Fruit fly (Drosophila melanogaster) whole organism, embryonic: Measurements from ENCODE around the gene CG6067.

Experiments
- Abd-B ChIP-seq: fragments of 200-800 bp; sonication (Bioruptor generic); optimal IDR thresholded peaks from 2 replicates; lab custom pipeline; 2018; ENCODE audit warnings: missing biosample characterization, mild to moderate bottlenecking, missing genetic modification characterization, moderate library complexity
- Aef1 ChIP-seq: fragments of 200-800 bp; sonication (Bioruptor generic); IDR thresholded peaks from 3 replicates; pipeline ENCODE4 v1.3.6; 2022; ENCODE audit warnings: missing biosample characterization, missing genetic modification characterization
- Blimp-1 ChIP-seq: fragments of 200-800 bp; sonication (Bioruptor generic); optimal IDR thresholded peaks from 3 replicates; lab custom pipeline; 2018; ENCODE audit warnings: missing biosample characterization, missing genetic modification characterization, mild to moderate bottlenecking, moderate library complexity, missing genetic modification reagents
- CG10147 ChIP-seq: fragments of 200-800 bp; sonication (Bioruptor generic); optimal IDR thresholded peaks from 2 replicates; lab custom pipeline; 2019; ENCODE audit warnings: missing biosample characterization, mild to moderate bottlenecking, missing genetic modification characterization, moderate library complexity
- CG10366 ChIP-seq: fragments of 200-800 bp; sonication (Bioruptor generic); IDR thresholded peaks from 2 replicates; pipeline ENCODE4 v1.3.6; 2022; ENCODE audit warnings: missing biosample characterization, missing genetic modification characterization
- CG10431 ChIP-seq: fragments of 200-800 bp; sonication (Bioruptor generic); optimal IDR thresholded peaks from 3 replicates; lab custom pipeline; 2018; ENCODE audit warnings: missing biosample characterization, mild to moderate bottlenecking, missing genetic modification characterization
- CG12236 ChIP-seq: fragments of 200-800 bp; sonication (Bioruptor generic); optimal IDR thresholded peaks from 2 replicates; lab custom pipeline; 2016; ENCODE audit warnings: missing biosample characterization, missing genetic modification characterization
- CG15696 ChIP-seq: fragments of 200-800 bp; sonication (Bioruptor generic); optimal IDR thresholded peaks from 2 replicates; lab custom pipeline; 2019; ENCODE audit warnings: missing biosample characterization, mild to moderate bottlenecking, missing genetic modification characterization, moderate library complexity
- CG16815 ChIP-seq: fragments of 200-800 bp; sonication (Bioruptor generic); optimal IDR thresholded peaks from 3 replicates; lab custom pipeline; 2017; ENCODE audit warnings: missing biosample characterization, mild to moderate bottlenecking, missing genetic modification characterization
- CG17361 ChIP-seq: fragments of 200-800 bp; sonication (Bioruptor generic); IDR thresholded peaks from 3 replicates; pipeline ENCODE4 v1.3.6; 2022; ENCODE audit warnings: missing biosample characterization, missing genetic modification characterization
- CG17568 ChIP-seq: fragments of 200-800 bp; sonication (Bioruptor generic); optimal IDR thresholded peaks from 2 replicates; lab custom pipeline; 2018; ENCODE audit warnings: missing biosample characterization, mild to moderate bottlenecking, missing genetic modification characterization, moderate library complexity
- CG31388 ChIP-seq: fragments of 200-800 bp; sonication (Bioruptor generic); optimal IDR thresholded peaks from 2 replicates; lab custom pipeline; 2016; ENCODE audit warnings: missing biosample characterization, missing genetic modification characterization
- CG32767 ChIP-seq: fragments of 200-800 bp; sonication (Bioruptor generic); IDR thresholded peaks from 2 replicates; pipeline ENCODE4 v1.3.6; 2022; ENCODE audit warnings: missing biosample characterization, missing genetic modification characterization
- CG3281 ChIP-seq: fragments of 200-800 bp; sonication (Bioruptor generic); optimal IDR thresholded peaks from 3 replicates; lab custom pipeline; 2017; ENCODE audit warnings: missing biosample characterization, mild to moderate bottlenecking, missing genetic modification characterization
- CG3407 ChIP-seq: fragments of 200-800 bp; sonication (Bioruptor generic); optimal IDR thresholded peaks from 2 replicates; lab custom pipeline; 2018; ENCODE audit warnings: missing biosample characterization, mild to moderate bottlenecking, missing genetic modification characterization
- CG34376 ChIP-seq: fragments of 200-800 bp; sonication (Bioruptor generic); optimal IDR thresholded peaks from 2 replicates; lab custom pipeline; 2018; ENCODE audit warnings: missing biosample characterization, mild to moderate bottlenecking, missing genetic modification characterization
- CG3726 ChIP-seq: fragments of 200-800 bp; sonication (Bioruptor generic); IDR thresholded peaks from 3 replicates; pipeline ENCODE4, ENCODE4 v1.3.6; 2022; ENCODE audit warnings: missing biosample characterization, missing genetic modification characterization
- CG3838 ChIP-seq: fragments of 200-800 bp; sonication (Bioruptor generic); optimal IDR thresholded peaks from 3 replicates; lab custom pipeline; 2016; ENCODE audit warnings: missing biosample characterization, missing genetic modification characterization
- CG6765 ChIP-seq: fragments of 200-800 bp; sonication (Bioruptor generic); optimal IDR thresholded peaks from 3 replicates; lab custom pipeline; 2017; ENCODE audit warnings: missing biosample characterization, mild to moderate bottlenecking, missing genetic modification characterization
- CG7963 ChIP-seq: fragments of 200-800 bp; sonication (Bioruptor generic); IDR thresholded peaks from 3 replicates; pipeline ENCODE4 v1.3.6; 2022; ENCODE audit warnings: missing biosample characterization, missing genetic modification characterization; ENCODE audit not compliant: partially characterized antibody
- CG8388 ChIP-seq: fragments of 200-800 bp; sonication (Bioruptor generic); optimal IDR thresholded peaks from 2 replicates; lab custom pipeline; 2019; ENCODE audit warnings: missing biosample characterization, mild to moderate bottlenecking, missing genetic modification characterization, moderate library complexity
- CHES-1-like ChIP-seq: fragments of 200-800 bp; sonication (Bioruptor generic); optimal IDR thresholded peaks from 2 replicates; lab custom pipeline; 2016; ENCODE audit warnings: missing biosample characterization, missing genetic modification characterization
- CoRest ChIP-seq: fragments of 200-800 bp; sonication (Bioruptor generic); optimal IDR thresholded peaks from 3 replicates; lab custom pipeline; 2018; ENCODE audit warnings: missing biosample characterization, mild to moderate bottlenecking, missing genetic modification characterization, moderate library complexity
- D19A ChIP-seq: fragments of 200-800 bp; optimal IDR thresholded peaks from 3 replicates; lab custom pipeline; 2019; ENCODE audit warnings: missing biosample characterization, mild to moderate bottlenecking, missing genetic modification characterization, moderate library complexity
- GATAe ChIP-seq: fragments of 200-800 bp; sonication (Bioruptor generic); conservative IDR thresholded peaks from 2 replicates; pipeline ENCODE4 v1.3.6; 2022; ENCODE audit warnings: missing biosample characterization, missing genetic modification characterization
- Hey ChIP-seq: fragments of 200-800 bp; sonication (Bioruptor generic); optimal IDR thresholded peaks from 3 replicates; lab custom pipeline; 2018; ENCODE audit warnings: missing biosample characterization, mild to moderate bottlenecking, missing genetic modification characterization
- Hmx ChIP-seq: fragments of 200-800 bp; sonication (Bioruptor generic); optimal IDR thresholded peaks from 2 replicates; lab custom pipeline; 2016; ENCODE audit warnings: missing biosample characterization, missing genetic modification characterization
- Hsf ChIP-seq: fragments of 200-800 bp; sonication (Bioruptor generic); optimal IDR thresholded peaks from 3 replicates; lab custom pipeline; 2016; ENCODE audit warnings: missing biosample characterization, missing genetic modification characterization
- Mad ChIP-seq: fragments of 200-800 bp; sonication (Bioruptor generic); optimal IDR thresholded peaks from 2 replicates; lab custom pipeline; 2016; ENCODE audit warnings: missing biosample characterization, missing genetic modification characterization
- Oaz ChIP-seq: fragments of 200-800 bp; sonication (Bioruptor generic); IDR thresholded peaks from 2 replicates; pipeline ENCODE4 v1.3.6; 2022; ENCODE audit warnings: missing biosample characterization, missing genetic modification characterization
- Scr ChIP-seq: fragments of 200-800 bp; sonication (Bioruptor generic); IDR thresholded peaks from 2 replicates; pipeline ENCODE4 v1.3.6; 2022; ENCODE audit warnings: missing biosample characterization, missing genetic modification characterization; ENCODE audit not compliant: partially characterized antibody
- Sox102F ChIP-seq: fragments of 200-800 bp; sonication (Bioruptor generic); optimal IDR thresholded peaks from 2 replicates; lab custom pipeline; 2018; ENCODE audit warnings: missing biosample characterization, mild to moderate bottlenecking, missing genetic modification characterization, moderate library complexity
- ap ChIP-seq: fragments of 200-800 bp; sonication (Bioruptor generic); IDR thresholded peaks from 2 replicates; pipeline ENCODE4 v1.3.6; 2022; ENCODE audit warnings: missing biosample characterization, missing genetic modification characterization
- ase ChIP-seq: fragments of 200-800 bp; sonication (Bioruptor generic); IDR thresholded peaks from 3 replicates; pipeline ENCODE4 v1.3.6; 2022; ENCODE audit warnings: missing biosample characterization, missing genetic modification characterization
- danr ChIP-seq: fragments of 200-800 bp; sonication (Bioruptor generic); IDR thresholded peaks from 2 replicates; pipeline ENCODE4 v1.3.6; 2022; ENCODE audit warnings: missing biosample characterization, missing genetic modification characterization
- eve ChIP-seq, 2 experiments: fragments of >200 bp; optimal IDR thresholded peaks; 2 replicates each; lab custom pipeline; 2017; ENCODE audit warnings: missing biosample characterization in 2 of 2, missing genetic modification characterization in 2 of 2
- eyg ChIP-seq: fragments of 200-800 bp; sonication (Bioruptor generic); optimal IDR thresholded peaks from 3 replicates; lab custom pipeline; 2016; ENCODE audit warnings: missing biosample characterization, missing genetic modification characterization
- fd96Cb ChIP-seq: fragments of 200-800 bp; sonication (Bioruptor generic); optimal IDR thresholded peaks from 2 replicates; lab custom pipeline; 2018; ENCODE audit warnings: missing biosample characterization, mild to moderate bottlenecking, missing genetic modification characterization, moderate library complexity
- lola ChIP-seq, 3 experiments: fragments of >200 bp in 2 of 3; fragments of 200-800 bp in 1 of 3; sonication (Bioruptor generic) in 1 of 3; optimal IDR thresholded peaks; 2 replicates each; lab custom pipeline; 2017 to 2019; ENCODE audit warnings: missing biosample characterization in 3 of 3, missing genetic modification characterization in 3 of 3, mild to moderate bottlenecking in 1 of 3, moderate library complexity in 1 of 3
- nau ChIP-seq: fragments of 200-800 bp; sonication (Bioruptor generic); optimal IDR thresholded peaks from 3 replicates; lab custom pipeline; 2017; ENCODE audit warnings: missing biosample characterization, mild to moderate bottlenecking, missing genetic modification characterization, missing genetic modification reagents
- pfk ChIP-seq: fragments of 200-800 bp; sonication (Bioruptor generic); optimal IDR thresholded peaks from 2 replicates; lab custom pipeline; 2018; ENCODE audit warnings: missing biosample characterization, mild to moderate bottlenecking, missing genetic modification characterization, moderate library complexity
- pita ChIP-seq: fragments of 200-800 bp; sonication (Bioruptor generic); optimal IDR thresholded peaks from 2 replicates; lab custom pipeline; 2017; ENCODE audit warnings: missing biosample characterization, mild to moderate bottlenecking, missing genetic modification characterization
- rib ChIP-seq: fragments of 200-800 bp; sonication (Bioruptor generic); IDR thresholded peaks from 2 replicates; pipeline ENCODE4 v1.3.6; 2022; ENCODE audit warnings: missing biosample characterization, missing genetic modification characterization
- row ChIP-seq: fragments of 200-800 bp; sonication (Bioruptor generic); IDR thresholded peaks from 3 replicates; pipeline ENCODE4 v1.3.6; 2022; ENCODE audit warnings: missing biosample characterization, missing genetic modification characterization
- sisA ChIP-seq: fragments of 200-800 bp; sonication (Bioruptor generic); IDR thresholded peaks from 2 replicates; pipeline ENCODE4 v1.3.6; 2022; ENCODE audit warnings: missing biosample characterization, missing genetic modification characterization
- slou ChIP-seq: fragments of 200-800 bp; sonication (Bioruptor generic); optimal IDR thresholded peaks from 3 replicates; lab custom pipeline; 2016; ENCODE audit warnings: missing biosample characterization, missing genetic modification characterization
- sr ChIP-seq: fragments of 200-800 bp; sonication (Bioruptor generic); IDR thresholded peaks from 3 replicates; pipeline ENCODE4 v1.3.6; 2022; ENCODE audit warnings: missing biosample characterization, missing genetic modification characterization
- tio ChIP-seq: fragments of 200-800 bp; sonication (Bioruptor generic); optimal IDR thresholded peaks from 2 replicates; lab custom pipeline; 2017; ENCODE audit warnings: missing biosample characterization, missing genetic modification characterization, inconsistent platforms
- twi ChIP-seq: fragments of 200-800 bp; optimal IDR thresholded peaks from 2 replicates; lab custom pipeline; 2019; ENCODE audit warnings: missing biosample characterization, mild to moderate bottlenecking, missing genetic modification characterization, moderate library complexity
- usp ChIP-seq: fragments of >200 bp; optimal IDR thresholded peaks from 2 replicates; lab custom pipeline; 2017; ENCODE audit warnings: missing biosample characterization, missing genetic modification characterization
- zfh2 ChIP-seq: fragments of 200-800 bp; sonication (Bioruptor generic); optimal IDR thresholded peaks from 2 replicates; lab custom pipeline; 2016; ENCODE audit warnings: missing biosample characterization, missing genetic modification characterization

Gene CG6067

DNA sequence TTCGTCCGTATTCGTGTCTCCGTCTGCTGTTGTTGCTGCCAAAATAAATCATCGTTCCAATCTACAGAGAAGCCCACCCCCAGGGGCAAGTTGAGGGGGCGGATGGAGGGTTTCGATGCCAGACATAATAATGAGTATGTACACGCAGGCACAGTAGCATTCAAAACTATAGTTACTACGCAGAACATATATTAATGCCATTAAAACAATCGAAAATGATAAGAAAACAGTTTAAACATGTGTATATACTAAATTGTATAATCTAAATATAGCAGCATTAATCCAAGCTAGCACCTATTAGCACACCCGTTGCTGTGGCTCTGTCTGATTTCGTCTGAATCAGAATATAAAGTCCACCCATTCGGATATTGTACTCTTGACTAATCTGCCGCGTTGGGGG lies 25.5 kb downstream of the CG6067 start (continued):
- TF ChIP-seq CG3838 (no peak), Scr (no peak), CG34376 (GFP tag; lab: Kevin White, UChicago) (peak; percentile 73), CG31388 (GFP tag; lab: Kevin White, UChicago) (no peak), CG32767 (GFP tag; lab: Robert Waterston, UW) (peak; percentile 83), sr (GFP tag; lab: Robert Waterston, UW) (peak; percentile 41; the same call in 1 of the 3 replicates), ap (GFP tag; lab: Robert Waterston, UW) (peak; percentile 52), CoRest (tag; lab: Kevin White, UChicago) (peak; percentile 75), Hey (tag; lab: Kevin White, UChicago) (no peak), CG10366 (GFP tag; lab: Robert Waterston, UW) (peak; percentile 82), lola (GFP tag; optimal IDR thresholded peaks at IDR 0.05; lab: Kevin White, UChicago) (no peak), eyg (GFP tag; lab: Kevin White, UChicago) (no peak), usp (GFP tag; lab: Kevin White, UChicago) (no peak), fd96Cb (tag; lab: Kevin White, UChicago) (peak; percentile 58), CG16815 (GFP tag; lab: Kevin White, UChicago) (peak; percentile 12), Oaz (GFP tag; lab: Robert Waterston, UW) (peak; percentile 46; the same call in 1 of the 2 replicates), CG8388 (GFP tag; lab: Kevin White, UChicago) (peak; percentile 45), row (peak; percentile 88), eve (GFP tag; optimal IDR thresholded peaks at IDR 0.05; lab: Kevin White, UChicago) (peak in 1 of 2 experiments; percentile 89), CG3726 (GFP tag; lab: Robert Waterston, UW) (peak; percentile 66; the same call in 2 of the 3 replicates), ase (peak; percentile 68; the same call in 2 of the 3 replicates), CG12236 (GFP tag; lab: Kevin White, UChicago) (no peak), danr (peak; percentile 62), CG3407 (GFP tag; lab: Kevin White, UChicago) (peak; percentile 12), CG17361 (GFP tag; lab: Robert Waterston, UW) (peak; percentile 65), rib (peak; percentile 56; the same call in 1 of the 2 replicates), CG10431 (GFP tag; lab: Kevin White, UChicago) (no peak), zfh2 (GFP tag; lab: Kevin White, UChicago) (peak; percentile 55), Hmx (peak; percentile 15), slou (GFP tag; lab: Kevin White, UChicago) (peak; percentile 43), Sox102F (GFP tag; lab: Kevin White, UChicago) (peak; percentile 79), Aef1 (GFP tag; lab: Robert Waterston, UW) (peak; percentile 80), GATAe (no peak), CG3281 (GFP tag; lab: Kevin White, UChicago) (peak; percentile 79), sisA (GFP tag; lab: Robert Waterston, UW) (peak; percentile 73), CG17568 (GFP tag; lab: Kevin White, UChicago) (peak; percentile 65), D19A (tag; lab: Kevin White, UChicago) (peak; percentile 53), CG7963 (GFP tag; lab: Robert Waterston, UW) (no peak), Hsf (GFP tag; lab: Kevin White, UChicago) (peak; percentile 73), twi (tag; lab: Kevin White, UChicago) (peak; percentile 19), tio (peak; percentile 62), pfk (GFP tag; lab: Kevin White, UChicago) (no peak), CG6765 (GFP tag; lab: Kevin White, UChicago) (peak; percentile 55), Blimp-1 (GFP tag; lab: Kevin White, UChicago) (peak; percentile 70), nau (GFP tag; lab: Kevin White, UChicago) (peak; percentile 33), CG10147 (GFP tag; lab: Kevin White, UChicago) (peak; percentile 68), pita (GFP tag; lab: Kevin White, UChicago) (no peak), CHES-1-like (GFP tag; lab: Kevin White, UChicago) (peak; percentile 14), Mad (GFP tag; lab: Kevin White, UChicago) (peak; percentile 45), CG15696 (no peak), Abd-B (peak; percentile 59)
